Fruit fly (Drosophila melanogaster) whole organism, adult: ENCODE measurements around the gene E2f2.

ENCODE experiments used
- CG14711 ChIP-seq: fragments of 200-800 bp; sonication (Bioruptor generic); optimal IDR thresholded peaks from 2 replicates; lab custom pipeline; 2018; ENCODE audit warnings: missing biosample characterization, mild to moderate bottlenecking, missing genetic modification characterization, moderate library complexity
- ovo ChIP-seq: fragments of 200-800 bp; sonication (Bioruptor generic); optimal IDR thresholded peaks from 2 replicates; lab custom pipeline; 2016; ENCODE audit warnings: missing biosample characterization, missing genetic modification characterization

DNA sequence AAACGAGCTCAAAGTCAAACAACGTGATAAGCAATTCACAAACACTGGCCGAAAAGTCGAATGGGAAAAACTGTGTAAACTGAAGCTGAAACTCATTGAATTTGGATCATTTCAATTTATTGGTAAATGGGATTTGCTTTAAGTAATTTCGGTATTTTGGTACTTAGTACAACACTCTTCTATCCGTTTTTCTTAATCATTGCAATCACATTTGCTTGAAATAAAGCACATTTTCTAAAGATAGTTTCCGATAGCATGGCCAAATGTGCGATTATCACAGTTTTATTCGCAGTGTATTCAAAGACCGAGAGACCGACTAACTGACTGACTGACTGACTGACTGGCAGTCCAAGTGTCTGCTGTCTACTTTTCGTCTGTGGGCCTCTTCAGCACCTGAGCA lies 40.0 kb upstream of the E2f2 start:
- TF ChIP-seq ovo (GFP tag; lab: Kevin White, UChicago) (no peak), CG14711 (tag; lab: Kevin White, UChicago) (no peak)
